Worm (Caenorhabditis elegans) whole organism, L4 larva: ENCODE results near the gene cal-5.

Experiments used
- D1046.2 ChIP-seq: fragments of 200-800 bp; sonication (Bioruptor generic); IDR thresholded peaks from 2 replicates; pipeline ENCODE4 v1.3.6; 2022; ENCODE audit warnings: missing genetic modification characterization, missing compliant biosample characterization
- F10B5.3 ChIP-seq: sonication (generic microtip); optimal IDR thresholded peaks from 2 replicates; lab custom pipeline; 2016; ENCODE audit warnings: mild to moderate bottlenecking, missing genetic modification characterization, missing compliant biosample characterization
- F44E2.7 ChIP-seq: fragments of 200-800 bp; sonication (Bioruptor generic); IDR thresholded peaks from 2 replicates; pipeline ENCODE4 v2.1.2; 2022; ENCODE audit warnings: missing genetic modification characterization, missing compliant biosample characterization
- T26A8.4 ChIP-seq: fragments of 200-800 bp; sonication (Bioruptor generic); IDR thresholded peaks from 2 replicates; pipeline ENCODE4 v1.3.6; 2022; ENCODE audit warnings: missing genetic modification characterization, missing compliant biosample characterization
- Y48G9A.11 ChIP-seq: fragments of 200-800 bp; sonication (Bioruptor generic); IDR thresholded peaks from 2 replicates; pipeline ENCODE4 v1.3.6; 2022; ENCODE audit warnings: missing genetic modification reagents, missing genetic modification characterization, missing compliant biosample characterization
- Y5F2A.4 ChIP-seq: fragments of 200-800 bp; sonication (Bioruptor generic); optimal IDR thresholded peaks from 2 replicates; lab custom pipeline; 2018; ENCODE audit warnings: mild to moderate bottlenecking, missing genetic modification characterization, missing compliant biosample characterization
- ZK546.5 ChIP-seq, 2 experiments: sonication (generic microtip); optimal IDR thresholded peaks; 2 replicates each; lab custom pipeline; 2017; ENCODE audit warnings: missing biosample characterization in 2 of 2, missing genetic modification characterization in 2 of 2
- aha-1 ChIP-seq: fragments of 150-350 bp; peaks from one replicate; lab custom pipeline; 2014; ENCODE audit warnings: missing biosample characterization, missing genetic modification characterization
- ama-1 ChIP-seq: fragments of 150-350 bp; optimal IDR thresholded peaks from 2 replicates; lab custom pipeline; 2014; ENCODE audit warnings: inconsistent platforms, mixed read lengths
- ceh-20 ChIP-seq: fragments of 200-800 bp; sonication (Bioruptor generic); IDR thresholded peaks from 2 replicates; pipeline ENCODE4 v1.3.6; 2022; ENCODE audit warnings: missing genetic modification reagents, missing genetic modification characterization, missing compliant biosample characterization
- ceh-32 ChIP-seq: sonication (generic microtip); optimal IDR thresholded peaks from 2 replicates; lab custom pipeline; 2016; ENCODE audit warnings: mild to moderate bottlenecking, missing genetic modification characterization, missing compliant biosample characterization; ENCODE audit not compliant: poor library complexity
- ceh-44 ChIP-seq: fragments of 200-800 bp; sonication (Bioruptor generic); IDR thresholded peaks from 2 replicates; pipeline ENCODE4 v1.3.6; 2022; ENCODE audit warnings: missing genetic modification reagents, missing genetic modification characterization, missing compliant biosample characterization
- ces-1 ChIP-seq: fragments of 150-350 bp; sonication (generic microtip); optimal IDR thresholded peaks from 4 replicates; lab custom pipeline; 2014; ENCODE audit warnings: missing biosample characterization, missing genetic modification reagents, missing genetic modification characterization
- cey-2 ChIP-seq: sonication (generic microtip); optimal IDR thresholded peaks from 3 replicates; lab custom pipeline; 2017; ENCODE audit warnings: missing genetic modification characterization, mild to moderate bottlenecking, missing compliant biosample characterization, antibody characterized with exemption, borderline replicate concordance; ENCODE audit not compliant: insufficient read depth
- daf-19 ChIP-seq: fragments of 200-800 bp; sonication (Bioruptor generic); conservative IDR thresholded peaks from 2 replicates; pipeline ENCODE4 v1.3.6; 2022; ENCODE audit warnings: missing genetic modification characterization, missing compliant biosample characterization
- dmd-6 ChIP-seq: fragments of 200-800 bp; sonication (Bioruptor generic); IDR thresholded peaks from 2 replicates; pipeline ENCODE4 v1.3.6; 2022; ENCODE audit warnings: missing genetic modification reagents, missing genetic modification characterization, missing compliant biosample characterization
- dpl-1 ChIP-seq: fragments of 150-350 bp; optimal IDR thresholded peaks from 2 replicates; lab custom pipeline; 2014; ENCODE audit warnings: missing biosample characterization, missing genetic modification reagents, missing genetic modification characterization
- dve-1 ChIP-seq: sonication (generic microtip); optimal IDR thresholded peaks from 2 replicates; lab custom pipeline; 2017; ENCODE audit warnings: antibody characterized with exemption, mild to moderate bottlenecking, missing genetic modification characterization, missing compliant biosample characterization; ENCODE audit not compliant: insufficient read depth
- egl-43 ChIP-seq: fragments of 200-800 bp; sonication (Bioruptor generic); IDR thresholded peaks from 2 replicates; pipeline ENCODE4 v1.3.6; 2022; ENCODE audit warnings: missing genetic modification reagents, missing genetic modification characterization, missing compliant biosample characterization
- fkh-10 ChIP-seq: fragments of 150-350 bp; optimal IDR thresholded peaks from 2 replicates; lab custom pipeline; 2014; ENCODE audit warnings: missing biosample characterization, missing genetic modification reagents, missing genetic modification characterization
- fos-1 ChIP-seq: fragments of 150-350 bp; optimal IDR thresholded peaks from 2 replicates; lab custom pipeline; 2014; ENCODE audit warnings: missing biosample characterization, missing genetic modification characterization
- gei-8 ChIP-seq: fragments of 200-800 bp; sonication (Bioruptor generic); optimal IDR thresholded peaks from 2 replicates; lab custom pipeline; 2018; ENCODE audit warnings: mild to moderate bottlenecking, missing genetic modification characterization, missing compliant biosample characterization
- hlh-30 ChIP-seq: sonication (generic microtip); optimal IDR thresholded peaks from 2 replicates; lab custom pipeline; 2017; ENCODE audit warnings: antibody characterized with exemption, mild to moderate bottlenecking, missing genetic modification characterization, missing compliant biosample characterization; ENCODE audit not compliant: insufficient read depth
- lim-7 ChIP-seq: fragments of 200-800 bp; sonication (Bioruptor generic); IDR thresholded peaks from 2 replicates; pipeline ENCODE4 v1.3.6; 2022; ENCODE audit warnings: missing genetic modification characterization, missing compliant biosample characterization
- lin-13 ChIP-seq: fragments of 150-350 bp; optimal IDR thresholded peaks from 2 replicates; lab custom pipeline; 2014; ENCODE audit warnings: missing biosample characterization, missing genetic modification reagents, missing genetic modification characterization
- lin-15B ChIP-seq: fragments of 150-350 bp; sonication (generic microtip); optimal IDR thresholded peaks from 3 replicates; lab custom pipeline; 2014; ENCODE audit warnings: missing biosample characterization, missing genetic modification characterization
- lir-3 ChIP-seq: sonication (generic microtip); optimal IDR thresholded peaks from 2 replicates; lab custom pipeline; 2016; ENCODE audit warnings: mild to moderate bottlenecking, missing genetic modification characterization, missing compliant biosample characterization
- lsy-2 ChIP-seq, 2 experiments: fragments of 150-350 bp in 1 of 2; sonication (generic microtip) in 1 of 2; optimal IDR thresholded peaks; 2 replicates each; lab custom pipeline; 2014 to 2017; ENCODE audit warnings: missing biosample characterization in 2 of 2, missing genetic modification characterization in 2 of 2
- madf-5 ChIP-seq, 2 experiments: fragments of 200-800 bp; sonication (Bioruptor generic); IDR thresholded peaks; 2 replicates each; pipeline ENCODE4 v1.3.6; 2022; ENCODE audit warnings: missing compliant biosample characterization in 2 of 2, missing genetic modification characterization in 2 of 2
- madf-9 ChIP-seq: fragments of 200-800 bp; sonication (Bioruptor generic); conservative IDR thresholded peaks from 2 replicates; pipeline ENCODE4 v1.3.6; 2022; ENCODE audit warnings: missing genetic modification reagents, missing genetic modification characterization, missing compliant biosample characterization
- mep-1 ChIP-seq: fragments of 150-350 bp; sonication (generic microtip); optimal IDR thresholded peaks from 3 replicates; lab custom pipeline; 2014; ENCODE audit warnings: missing biosample characterization, missing genetic modification characterization
- mes-2 ChIP-seq: sonication (generic microtip); optimal IDR thresholded peaks from 2 replicates; lab custom pipeline; 2016; ENCODE audit warnings: missing genotype, mild to moderate bottlenecking, missing genetic modification characterization, missing compliant biosample characterization; ENCODE audit not compliant: poor library complexity, severe bottlenecking
- mxl-2 ChIP-seq: fragments of 200-800 bp; sonication (Bioruptor generic); conservative IDR thresholded peaks from 2 replicates; pipeline ENCODE4 v1.3.6; 2022; ENCODE audit warnings: missing genetic modification reagents, missing genetic modification characterization, missing compliant biosample characterization
- nhr-10 ChIP-seq: fragments of 150-350 bp; optimal IDR thresholded peaks from 2 replicates; lab custom pipeline; 2014; ENCODE audit warnings: missing biosample characterization, missing genetic modification characterization
- nhr-102 ChIP-seq: sonication (generic microtip); optimal IDR thresholded peaks from 2 replicates; lab custom pipeline; 2016; ENCODE audit warnings: mild to moderate bottlenecking, missing genetic modification characterization, moderate library complexity, missing compliant biosample characterization
- nhr-11 ChIP-seq: fragments of 150-350 bp; optimal IDR thresholded peaks from 2 replicates; lab custom pipeline; 2014; ENCODE audit warnings: missing biosample characterization, missing genetic modification characterization
- nhr-28 ChIP-seq: fragments of 150-350 bp; optimal IDR thresholded peaks from 2 replicates; lab custom pipeline; 2014; ENCODE audit warnings: missing biosample characterization, missing genetic modification characterization
- nhr-41 ChIP-seq: fragments of 200-800 bp; sonication (Bioruptor generic); IDR thresholded peaks from 2 replicates; pipeline ENCODE4 v1.3.6; 2022; ENCODE audit warnings: missing genetic modification reagents, missing genetic modification characterization, missing compliant biosample characterization
- pha-4 ChIP-seq, 2 experiments: fragments of 150-350 bp in 1 of 2; fragments of 200-800 bp in 1 of 2; sonication (Bioruptor generic) in 1 of 2; IDR thresholded peaks in 1 of 2; optimal IDR thresholded peaks in 1 of 2; 2 replicates each; pipeline versions ENCODE4 v1.3.6 to Lab custom; 2014 to 2022; ENCODE audit warnings: missing genetic modification characterization in 2 of 2, missing genetic modification reagents in 2 of 2, missing biosample characterization in 1 of 2, missing compliant biosample characterization in 1 of 2
- php-3 ChIP-seq: fragments of 200-800 bp; sonication (Bioruptor generic); IDR thresholded peaks from 2 replicates; pipeline ENCODE4 v1.3.6; 2022; ENCODE audit warnings: missing genetic modification reagents, missing genetic modification characterization, missing compliant biosample characterization
- pqm-1 ChIP-seq: sonication (generic microtip); optimal IDR thresholded peaks from 2 replicates; lab custom pipeline; 2017; ENCODE audit warnings: missing biosample characterization, missing genetic modification characterization
- skn-1 ChIP-seq: fragments of 150-350 bp; optimal IDR thresholded peaks from 2 replicates; lab custom pipeline; 2014; ENCODE audit warnings: missing biosample characterization, missing genetic modification characterization
- snpc-1.2 ChIP-seq: fragments of 200-800 bp; sonication (Bioruptor generic); IDR thresholded peaks from 2 replicates; pipeline ENCODE4 v1.3.6; 2022; ENCODE audit warnings: missing genetic modification reagents, missing genetic modification characterization, missing compliant biosample characterization
- tag-97 ChIP-seq: fragments of 200-800 bp; sonication (Bioruptor generic); IDR thresholded peaks from 2 replicates; pipeline ENCODE4 v1.3.6; 2022; ENCODE audit warnings: missing genetic modification characterization, missing compliant biosample characterization
- tra-1 ChIP-seq: fragments of 200-800 bp; sonication (Bioruptor generic); IDR thresholded peaks from 2 replicates; pipeline ENCODE4 v1.3.6; 2022; ENCODE audit warnings: missing genetic modification reagents, missing genetic modification characterization, missing compliant biosample characterization
- unc-62 ChIP-seq, 3 experiments: fragments of 150-350 bp in 1 of 3; sonication (generic microtip); optimal IDR thresholded peaks in 2 of 3; peaks in 1 of 3; 1 replicate in 1 of 3; 2 replicates in 2 of 3; lab custom pipeline; 2014 to 2017; ENCODE audit warnings: missing biosample characterization in 3 of 3, missing genetic modification characterization in 3 of 3, missing genetic modification reagents in 3 of 3, missing genotype in 1 of 3
- vab-7 ChIP-seq: fragments of 200-800 bp; sonication (Bioruptor generic); IDR thresholded peaks from 2 replicates; pipeline ENCODE4 v1.3.6; 2022; ENCODE audit warnings: missing genetic modification reagents, missing genetic modification characterization, missing compliant biosample characterization
- zag-1 ChIP-seq: fragments of 150-350 bp; optimal IDR thresholded peaks from 2 replicates; lab custom pipeline; 2014; ENCODE audit warnings: missing biosample characterization, missing genetic modification characterization
- zfp-3 ChIP-seq: fragments of 200-800 bp; sonication (Bioruptor generic); conservative IDR thresholded peaks from 2 replicates; pipeline ENCODE4 v1.3.6; 2022; ENCODE audit warnings: missing genetic modification reagents, missing genetic modification characterization, missing compliant biosample characterization
- zip-11 ChIP-seq: fragments of 200-800 bp; sonication (Bioruptor generic); IDR thresholded peaks from 2 replicates; pipeline ENCODE4 v1.3.6; 2022; ENCODE audit warnings: missing genetic modification characterization, missing compliant biosample characterization

Gene cal-5

ce11 chrX:5122791-5123414, 45.1 kb upstream of the cal-5 start (continued):
- TF ChIP-seq tag-97 (GFP tag; lab: Robert Waterston, UW), result no peak
- no peak for TF ChIP-seq fos-1
- TF ChIP-seq pha-4 (GFP tag; IDR thresholded peaks at IDR 0.05; lab: Robert Waterston, UW), result no peak
- TF ChIP-seq pha-4 (tag; optimal IDR thresholded peaks at IDR 0.05; lab: Kevin White, UChicago), result peak; percentile 67
- TF ChIP-seq lim-7 (GFP tag; lab: Robert Waterston, UW), result no peak
- no peak for TF ChIP-seq Y48G9A.11 (GFP tag; lab: Robert Waterston, UW)
- no peak for TF ChIP-seq lsy-2 (tag; optimal IDR thresholded peaks at IDR 0.05; lab: Kevin White, UChicago)
- TF ChIP-seq skn-1 (tag; lab: Kevin White, UChicago), result no peak
- no peak for TF ChIP-seq gei-8 (GFP tag; lab: Kevin White, UChicago)
- no peak for TF ChIP-seq dve-1 (tag; lab: Kevin White, UChicago)
- TF ChIP-seq dpl-1 (GFP tag; lab: Kevin White, UChicago), result no peak
- no peak for TF ChIP-seq ZK546.5 (tag; optimal IDR thresholded peaks at IDR 0.05; lab: Kevin White, UChicago)
- no peak for TF ChIP-seq ceh-20
- no peak for TF ChIP-seq lin-15B
- TF ChIP-seq snpc-1.2, result no peak
- no peak for TF ChIP-seq ama-1
- no peak for TF ChIP-seq nhr-11 (tag; lab: Kevin White, UChicago)
- TF ChIP-seq nhr-102, result no peak
- TF ChIP-seq Y5F2A.4, result no peak
- TF ChIP-seq pqm-1 (tag; lab: Kevin White, UChicago), result peak; percentile 31
- TF ChIP-seq egl-43 (GFP tag; lab: Robert Waterston, UW), result no peak
- TF ChIP-seq lin-13 (GFP tag; lab: Kevin White, UChicago), result no peak
- no peak for TF ChIP-seq T26A8.4
- no peak for TF ChIP-seq mxl-2 (GFP tag; lab: Robert Waterston, UW)
- no peak for TF ChIP-seq lir-3 (tag; lab: Kevin White, UChicago)
- TF ChIP-seq hlh-30 (tag; lab: Kevin White, UChicago), result no peak
- no peak for TF ChIP-seq unc-62 (GFP tag; optimal IDR thresholded peaks at IDR 0.05 in 1 of 2; lab: Kevin White, UChicago)
- TF ChIP-seq unc-62 (tag; optimal IDR thresholded peaks at IDR 0.05; lab: Kevin White, UChicago), result no peak
- no peak for TF ChIP-seq nhr-41
- no peak for TF ChIP-seq ceh-44 (GFP tag; lab: Robert Waterston, UW)
- TF ChIP-seq nhr-28 (tag; lab: Kevin White, UChicago), result peak; percentile 36
- TF ChIP-seq fkh-10 (GFP tag; lab: Kevin White, UChicago), result no peak
- peak; percentile 81 for TF ChIP-seq aha-1 (tag; lab: Kevin White, UChicago)
- TF ChIP-seq zag-1, result no peak
- no peak for TF ChIP-seq mes-2 (tag; lab: Kevin White, UChicago)
- TF ChIP-seq ceh-32 (tag; lab: Kevin White, UChicago), result no peak
- no peak for TF ChIP-seq madf-5 (GFP tag; IDR thresholded peaks at IDR 0.05; lab: Robert Waterston, UW)
- TF ChIP-seq tra-1, result no peak
- TF ChIP-seq madf-9 (GFP tag; lab: Robert Waterston, UW), result no peak
- TF ChIP-seq dmd-6, result no peak
- no peak for TF ChIP-seq vab-7 (GFP tag; lab: Robert Waterston, UW)
- TF ChIP-seq zfp-3, result no peak
- no peak for TF ChIP-seq F44E2.7 (GFP tag; lab: Robert Waterston, UW)
- TF ChIP-seq ces-1 (GFP tag; lab: Kevin White, UChicago), result no peak
- TF ChIP-seq cey-2 (tag; lab: Kevin White, UChicago), result no peak
- TF ChIP-seq daf-19, result no peak
- TF ChIP-seq D1046.2, result no peak
- TF ChIP-seq F10B5.3 (tag; lab: Kevin White, UChicago), result no peak
- TF ChIP-seq mep-1 (tag; lab: Kevin White, UChicago), result no peak
- TF ChIP-seq nhr-10 (tag; lab: Kevin White, UChicago), result no peak
- TF ChIP-seq zip-11 (GFP tag; lab: Robert Waterston, UW), result no peak
- no peak for TF ChIP-seq php-3 (GFP tag; lab: Robert Waterston, UW)
